Worm (Caenorhabditis elegans) whole organism, L4 larva: ENCODE measurements around the gene K12H6.9.
A peak's percentile ranks its signal among the peaks of the same experiment; 100 is the strongest.

Experiments
- D1046.2 ChIP-seq: fragments of 200-800 bp; sonication (Bioruptor generic); IDR thresholded peaks from 2 replicates; pipeline ENCODE4 v1.3.6; 2022; ENCODE audit warnings: missing genetic modification characterization, missing compliant biosample characterization
- F10B5.3 ChIP-seq: sonication (generic microtip); optimal IDR thresholded peaks from 2 replicates; lab custom pipeline; 2016; ENCODE audit warnings: mild to moderate bottlenecking, missing genetic modification characterization, missing compliant biosample characterization
- F26F4.8 ChIP-seq: fragments of 200-800 bp; sonication (Bioruptor generic); conservative IDR thresholded peaks from 2 replicates; pipeline ENCODE4 v1.3.6; 2022; ENCODE audit warnings: missing genetic modification characterization, missing compliant biosample characterization
- F44E2.7 ChIP-seq: fragments of 200-800 bp; sonication (Bioruptor generic); IDR thresholded peaks from 2 replicates; pipeline ENCODE4 v2.1.2; 2022; ENCODE audit warnings: missing genetic modification characterization, missing compliant biosample characterization
- F49E8.2 ChIP-seq: sonication (generic microtip); optimal IDR thresholded peaks from 2 replicates; lab custom pipeline; 2016; ENCODE audit warnings: missing compliant biosample characterization, mild to moderate bottlenecking, missing genetic modification characterization, borderline replicate concordance
- R02D3.7 ChIP-seq: fragments of 150-350 bp; sonication (generic microtip); optimal IDR thresholded peaks from 3 replicates; lab custom pipeline; 2014; ENCODE audit warnings: missing biosample characterization, missing genetic modification characterization
- T20F7.1 ChIP-seq: fragments of 200-800 bp; sonication (Bioruptor generic); optimal IDR thresholded peaks from 2 replicates; lab custom pipeline; 2018; ENCODE audit warnings: mild to moderate bottlenecking, missing genetic modification characterization, missing compliant biosample characterization
- Y105C5A.15 ChIP-seq: fragments of 200-800 bp; sonication (Bioruptor generic); IDR thresholded peaks from 2 replicates; pipeline ENCODE4 v1.3.6; 2022; ENCODE audit warnings: missing genetic modification characterization, missing compliant biosample characterization
- Y48G9A.11 ChIP-seq: fragments of 200-800 bp; sonication (Bioruptor generic); IDR thresholded peaks from 2 replicates; pipeline ENCODE4 v1.3.6; 2022; ENCODE audit warnings: missing genetic modification reagents, missing genetic modification characterization, missing compliant biosample characterization
- ZK337.2 ChIP-seq: fragments of 200-800 bp; sonication (Bioruptor generic); IDR thresholded peaks from 2 replicates; pipeline ENCODE4 v1.3.6; 2022; ENCODE audit warnings: missing genetic modification reagents, missing genetic modification characterization, missing compliant biosample characterization
- aha-1 ChIP-seq: fragments of 150-350 bp; peaks from one replicate; lab custom pipeline; 2014; ENCODE audit warnings: missing biosample characterization, missing genetic modification characterization
- aly-2 ChIP-seq: sonication (generic microtip); optimal IDR thresholded peaks from 2 replicates; lab custom pipeline; 2018; ENCODE audit warnings: missing biosample characterization, missing genetic modification characterization
- arid-1 ChIP-seq: fragments of 200-800 bp; sonication (Bioruptor generic); conservative IDR thresholded peaks from 2 replicates; pipeline ENCODE4 v1.3.6; 2022; ENCODE audit warnings: missing genetic modification reagents, missing genetic modification characterization, missing compliant biosample characterization
- ceh-32 ChIP-seq: sonication (generic microtip); optimal IDR thresholded peaks from 2 replicates; lab custom pipeline; 2016; ENCODE audit warnings: mild to moderate bottlenecking, missing genetic modification characterization, missing compliant biosample characterization; ENCODE audit not compliant: poor library complexity
- cey-2 ChIP-seq: sonication (generic microtip); optimal IDR thresholded peaks from 3 replicates; lab custom pipeline; 2017; ENCODE audit warnings: missing genetic modification characterization, mild to moderate bottlenecking, missing compliant biosample characterization, antibody characterized with exemption, borderline replicate concordance; ENCODE audit not compliant: insufficient read depth
- ctbp-1 ChIP-seq: fragments of 200-800 bp; sonication (Bioruptor generic); IDR thresholded peaks from 2 replicates; pipeline ENCODE4 v1.3.6; 2022; ENCODE audit warnings: missing genetic modification reagents, missing genetic modification characterization, missing compliant biosample characterization
- daf-12 ChIP-seq: fragments of 150-350 bp; optimal IDR thresholded peaks from 2 replicates; lab custom pipeline; 2014; ENCODE audit warnings: missing biosample characterization, missing genetic modification reagents, missing genetic modification characterization
- daf-16 ChIP-seq, 3 experiments: sonication (generic microtip); optimal IDR thresholded peaks; 2 replicates each; lab custom pipeline; 2016 to 2017; ENCODE audit warnings: missing genetic modification characterization in 3 of 3, missing genetic modification reagents in 3 of 3, mild to moderate bottlenecking in 2 of 3, missing compliant biosample characterization in 2 of 3, missing biosample characterization in 1 of 3, moderate library complexity in 1 of 3
- dmd-8 ChIP-seq: fragments of 200-800 bp; sonication (Bioruptor generic); IDR thresholded peaks from 2 replicates; pipeline ENCODE4 v1.3.6; 2022; ENCODE audit warnings: missing genetic modification characterization, missing compliant biosample characterization
- dpl-1 ChIP-seq: fragments of 150-350 bp; optimal IDR thresholded peaks from 2 replicates; lab custom pipeline; 2014; ENCODE audit warnings: missing biosample characterization, missing genetic modification reagents, missing genetic modification characterization
- egl-43 ChIP-seq: fragments of 200-800 bp; sonication (Bioruptor generic); IDR thresholded peaks from 2 replicates; pipeline ENCODE4 v1.3.6; 2022; ENCODE audit warnings: missing genetic modification reagents, missing genetic modification characterization, missing compliant biosample characterization
- hlh-11 ChIP-seq: fragments of 200-800 bp; sonication (Bioruptor generic); optimal IDR thresholded peaks from 2 replicates; lab custom pipeline; 2018; ENCODE audit warnings: mild to moderate bottlenecking, missing genetic modification characterization, missing compliant biosample characterization
- hmg-1.1 ChIP-seq: fragments of 200-800 bp; sonication (Bioruptor generic); IDR thresholded peaks from 2 replicates; pipeline ENCODE4 v1.3.6; 2022; ENCODE audit warnings: missing genetic modification reagents, missing genetic modification characterization, missing compliant biosample characterization
- lim-7 ChIP-seq: fragments of 200-800 bp; sonication (Bioruptor generic); IDR thresholded peaks from 2 replicates; pipeline ENCODE4 v1.3.6; 2022; ENCODE audit warnings: missing genetic modification characterization, missing compliant biosample characterization
- lin-13 ChIP-seq: fragments of 150-350 bp; optimal IDR thresholded peaks from 2 replicates; lab custom pipeline; 2014; ENCODE audit warnings: missing biosample characterization, missing genetic modification reagents, missing genetic modification characterization
- lin-15B ChIP-seq: fragments of 150-350 bp; sonication (generic microtip); optimal IDR thresholded peaks from 3 replicates; lab custom pipeline; 2014; ENCODE audit warnings: missing biosample characterization, missing genetic modification characterization
- lin-38 ChIP-seq: fragments of 200-800 bp; sonication (Bioruptor generic); IDR thresholded peaks from 2 replicates; pipeline ENCODE4 v1.3.6; 2022; ENCODE audit warnings: missing genetic modification reagents, missing genetic modification characterization, missing compliant biosample characterization
- lir-3 ChIP-seq: sonication (generic microtip); optimal IDR thresholded peaks from 2 replicates; lab custom pipeline; 2016; ENCODE audit warnings: mild to moderate bottlenecking, missing genetic modification characterization, missing compliant biosample characterization
- madf-5 ChIP-seq, 2 experiments: fragments of 200-800 bp; sonication (Bioruptor generic); IDR thresholded peaks; 2 replicates each; pipeline ENCODE4 v1.3.6; 2022; ENCODE audit warnings: missing compliant biosample characterization in 2 of 2, missing genetic modification characterization in 2 of 2
- mdl-1 ChIP-seq, 2 experiments: fragments of 150-350 bp in 1 of 2; sonication (generic microtip) in 1 of 2; optimal IDR thresholded peaks; 2 replicates each; lab custom pipeline; 2014 to 2017; ENCODE audit warnings: missing biosample characterization in 2 of 2, missing genetic modification characterization in 2 of 2
- mdt-29 ChIP-seq: fragments of 200-800 bp; sonication (Bioruptor generic); IDR thresholded peaks from 2 replicates; pipeline ENCODE4 v1.3.6; 2022; ENCODE audit warnings: missing genetic modification reagents, missing genetic modification characterization, missing compliant biosample characterization
- mes-2 ChIP-seq: sonication (generic microtip); optimal IDR thresholded peaks from 2 replicates; lab custom pipeline; 2016; ENCODE audit warnings: missing genotype, mild to moderate bottlenecking, missing genetic modification characterization, missing compliant biosample characterization; ENCODE audit not compliant: poor library complexity, severe bottlenecking
- nhr-102 ChIP-seq: sonication (generic microtip); optimal IDR thresholded peaks from 2 replicates; lab custom pipeline; 2016; ENCODE audit warnings: mild to moderate bottlenecking, missing genetic modification characterization, moderate library complexity, missing compliant biosample characterization
- nhr-11 ChIP-seq: fragments of 150-350 bp; optimal IDR thresholded peaks from 2 replicates; lab custom pipeline; 2014; ENCODE audit warnings: missing biosample characterization, missing genetic modification characterization
- nhr-25 ChIP-seq: sonication (generic microtip); optimal IDR thresholded peaks from 2 replicates; lab custom pipeline; 2017; ENCODE audit warnings: missing genetic modification characterization, mild to moderate bottlenecking, missing compliant biosample characterization, antibody characterized with exemption, moderate library complexity, borderline replicate concordance; ENCODE audit not compliant: insufficient read depth
- nhr-28 ChIP-seq: fragments of 150-350 bp; optimal IDR thresholded peaks from 2 replicates; lab custom pipeline; 2014; ENCODE audit warnings: missing biosample characterization, missing genetic modification characterization
- nhr-42 ChIP-seq: fragments of 200-800 bp; sonication (Bioruptor generic); IDR thresholded peaks from 2 replicates; pipeline ENCODE4 v1.3.6; 2022; ENCODE audit warnings: missing genetic modification characterization, missing compliant biosample characterization
- php-3 ChIP-seq: fragments of 200-800 bp; sonication (Bioruptor generic); IDR thresholded peaks from 2 replicates; pipeline ENCODE4 v1.3.6; 2022; ENCODE audit warnings: missing genetic modification reagents, missing genetic modification characterization, missing compliant biosample characterization
- rbr-2 ChIP-seq: sonication (generic microtip); optimal IDR thresholded peaks from 2 replicates; lab custom pipeline; 2016; ENCODE audit warnings: missing genotype, missing genetic modification characterization, missing compliant biosample characterization
- saeg-2 ChIP-seq: fragments of 200-800 bp; sonication (Bioruptor generic); IDR thresholded peaks from 2 replicates; pipeline ENCODE4 v1.3.6; 2022; ENCODE audit warnings: missing genetic modification reagents, missing genetic modification characterization, missing compliant biosample characterization
- set-16 ChIP-seq: fragments of 200-800 bp; sonication (Bioruptor generic); IDR thresholded peaks from 2 replicates; pipeline ENCODE4 v1.3.6; 2022; ENCODE audit warnings: missing genetic modification reagents, missing genetic modification characterization, missing compliant biosample characterization
- snpc-1.2 ChIP-seq: fragments of 200-800 bp; sonication (Bioruptor generic); IDR thresholded peaks from 2 replicates; pipeline ENCODE4 v1.3.6; 2022; ENCODE audit warnings: missing genetic modification reagents, missing genetic modification characterization, missing compliant biosample characterization
- spr-3 ChIP-seq: fragments of 200-800 bp; sonication (Bioruptor generic); optimal IDR thresholded peaks from 2 replicates; lab custom pipeline; 2018; ENCODE audit warnings: mild to moderate bottlenecking, missing genetic modification characterization, missing compliant biosample characterization
- tra-1 ChIP-seq: fragments of 200-800 bp; sonication (Bioruptor generic); IDR thresholded peaks from 2 replicates; pipeline ENCODE4 v1.3.6; 2022; ENCODE audit warnings: missing genetic modification reagents, missing genetic modification characterization, missing compliant biosample characterization
- unc-39 ChIP-seq: sonication (generic microtip); optimal IDR thresholded peaks from 2 replicates; lab custom pipeline; 2017; ENCODE audit warnings: missing biosample characterization, missing genetic modification characterization
- vab-7 ChIP-seq: fragments of 200-800 bp; sonication (Bioruptor generic); IDR thresholded peaks from 2 replicates; pipeline ENCODE4 v1.3.6; 2022; ENCODE audit warnings: missing genetic modification reagents, missing genetic modification characterization, missing compliant biosample characterization
- zag-1 ChIP-seq: fragments of 150-350 bp; optimal IDR thresholded peaks from 2 replicates; lab custom pipeline; 2014; ENCODE audit warnings: missing biosample characterization, missing genetic modification characterization
- ztf-7 ChIP-seq: fragments of 150-350 bp; optimal IDR thresholded peaks from 2 replicates; lab custom pipeline; 2014; ENCODE audit warnings: missing biosample characterization, missing genetic modification characterization

Gene K12H6.9

ce11 chrII:2861385-2862099 lies 37.3 kb downstream of the K12H6.9 start:
- peak; percentile 14 for TF ChIP-seq hlh-11 (tag; lab: Kevin White, UChicago)
- TF ChIP-seq F44E2.7 (GFP tag; lab: Robert Waterston, UW), result no peak
- TF ChIP-seq hmg-1.1, result 0 out of 2 replicates have a peak, but pooled peaks have one; percentile 11
- TF ChIP-seq F10B5.3 (tag; lab: Kevin White, UChicago), result peak; percentile 20
- TF ChIP-seq madf-5 (GFP tag; IDR thresholded peaks at IDR 0.05; lab: Robert Waterston, UW), result 0 out of 4 replicates have a peak, but pooled peaks of 1 of the 2 experiments have one; percentile 60
- TF ChIP-seq daf-16 (GFP tag; optimal IDR thresholded peaks at IDR 0.05; lab: Kevin White, UChicago), result peak in 1 of 2 experiments; percentile 23
- TF ChIP-seq daf-16 (tag; optimal IDR thresholded peaks at IDR 0.05; lab: Kevin White, UChicago), result no peak
- peak; percentile 85 for TF ChIP-seq egl-43 (GFP tag; lab: Robert Waterston, UW)
- TF ChIP-seq snpc-1.2 (GFP tag; lab: Robert Waterston, UW), result peak; percentile 30; the same call in 1 of the 2 replicates
- 0 out of 2 replicates have a peak, but pooled peaks have one; percentile 16 for TF ChIP-seq php-3 (GFP tag; lab: Robert Waterston, UW)
- TF ChIP-seq mdt-29 (GFP tag; lab: Robert Waterston, UW), result 0 out of 2 replicates have a peak, but pooled peaks have one; percentile 10
- TF ChIP-seq lin-15B (tag; lab: Kevin White, UChicago), result no peak
- TF ChIP-seq D1046.2 (GFP tag; lab: Robert Waterston, UW), result 0 out of 2 replicates have a peak, but pooled peaks have one; percentile 20
- TF ChIP-seq R02D3.7 (tag; lab: Kevin White, UChicago), result no peak
- no peak for TF ChIP-seq nhr-25 (tag; lab: Kevin White, UChicago)
- TF ChIP-seq dmd-8 (GFP tag; lab: Robert Waterston, UW), result peak; percentile 76
- no peak for TF ChIP-seq lir-3 (tag; lab: Kevin White, UChicago)
- no peak for TF ChIP-seq T20F7.1
- 0 out of 2 replicates have a peak, but pooled peaks have one; percentile 25 for TF ChIP-seq F26F4.8 (GFP tag; lab: Robert Waterston, UW)
- TF ChIP-seq ceh-32, result no peak
- peak; percentile 95 for TF ChIP-seq aha-1 (tag; lab: Kevin White, UChicago)
- peak; percentile 42; the same call in 1 of the 2 replicates for TF ChIP-seq ZK337.2
- 0 out of 2 replicates have a peak, but pooled peaks have one; percentile 23 for TF ChIP-seq ctbp-1 (GFP tag; lab: Robert Waterston, UW)
- TF ChIP-seq spr-3 (GFP tag; lab: Kevin White, UChicago), result no peak
- TF ChIP-seq Y105C5A.15 (GFP tag; lab: Robert Waterston, UW), result peak; percentile 30; the same call in 1 of the 2 replicates
- peak; percentile 71 for TF ChIP-seq set-16 (GFP tag; lab: Robert Waterston, UW)
- peak; percentile 72 for TF ChIP-seq vab-7 (GFP tag; lab: Robert Waterston, UW)
- no peak for TF ChIP-seq nhr-11
- TF ChIP-seq F49E8.2, result no peak
- peak; percentile 0 for TF ChIP-seq nhr-102 (tag; lab: Kevin White, UChicago)
- TF ChIP-seq nhr-42, result 0 out of 2 replicates have a peak, but pooled peaks have one; percentile 50
- TF ChIP-seq nhr-28, result peak; percentile 9
- no peak for TF ChIP-seq zag-1 (tag; lab: Kevin White, UChicago)
- peak; percentile 67 for TF ChIP-seq lin-38
- peak; percentile 66 for TF ChIP-seq arid-1 (GFP tag; lab: Robert Waterston, UW)
- TF ChIP-seq lin-13 (GFP tag; lab: Kevin White, UChicago), result peak; percentile 65
- TF ChIP-seq Y48G9A.11, result 0 out of 2 replicates have a peak, but pooled peaks have one; percentile 33
- TF ChIP-seq dpl-1 (GFP tag; lab: Kevin White, UChicago), result no peak
- TF ChIP-seq mdl-1 (tag; optimal IDR thresholded peaks at IDR 0.05; lab: Kevin White, UChicago), result no peak
- TF ChIP-seq aly-2, result no peak
- no peak for TF ChIP-seq daf-12 (tag; lab: Kevin White, UChicago)
- TF ChIP-seq saeg-2, result no peak
- TF ChIP-seq tra-1 (GFP tag; lab: Robert Waterston, UW), result peak; percentile 60; the same call in 1 of the 2 replicates
- TF ChIP-seq mes-2 (tag; lab: Kevin White, UChicago), result peak; percentile 49
- peak; percentile 71 for TF ChIP-seq lim-7 (GFP tag; lab: Robert Waterston, UW)
- peak; percentile 3 for TF ChIP-seq rbr-2
- no peak for TF ChIP-seq unc-39
- no peak for TF ChIP-seq cey-2 (tag; lab: Kevin White, UChicago)
- no peak for TF ChIP-seq ztf-7 (tag; lab: Kevin White, UChicago)
